Worm (Caenorhabditis elegans): ENCODE measurements around the gene ceh-53.

DNA sequence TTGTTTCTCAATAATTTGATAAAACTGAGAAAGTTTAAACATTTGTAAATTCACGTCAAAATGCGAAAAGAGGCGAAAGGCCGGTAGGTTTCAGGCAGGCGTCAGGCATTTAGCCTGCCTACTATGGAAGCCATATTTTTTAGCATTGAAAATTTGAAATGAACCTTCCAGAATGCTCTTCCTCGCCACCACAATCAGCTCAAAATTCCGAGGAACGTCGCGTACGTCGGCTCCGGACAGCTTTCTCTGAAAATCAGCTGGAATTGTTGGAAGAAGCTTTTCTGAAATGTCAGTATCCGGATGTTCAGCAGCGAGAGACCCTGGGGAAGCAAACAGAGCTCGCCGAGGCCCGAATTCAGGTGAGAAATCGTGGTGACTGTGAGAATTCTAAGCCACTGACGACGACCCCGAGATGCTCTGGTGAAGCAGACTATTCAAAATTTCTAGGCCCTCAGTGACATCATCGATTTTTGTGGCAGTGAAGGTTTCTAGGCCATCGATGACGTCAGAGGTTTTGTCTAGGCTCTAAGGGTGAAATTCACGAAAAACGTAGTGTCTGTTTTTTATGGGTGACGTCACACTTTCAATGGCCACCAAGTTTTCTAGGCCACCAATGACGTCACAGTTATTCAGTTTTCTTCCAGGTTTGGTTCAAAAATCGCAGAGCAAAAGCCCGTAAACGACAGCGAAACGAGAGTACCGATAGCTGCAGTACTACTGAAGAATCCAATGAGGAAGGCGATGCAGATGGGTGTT lies 4.2 kb downstream of the ceh-53 start:
- TF ChIP-seq ceh-91 (GFP tag; IDR thresholded peaks at IDR 0.05) (no peak), egrh-3 (GFP tag; IDR thresholded peaks at IDR 0.05) (no peak), unc-62 (GFP tag; optimal IDR thresholded peaks at IDR 0.05) (no peak), B0035.1 (tag; optimal IDR thresholded peaks at IDR 0.05) (no peak), ztf-18 (tag; optimal IDR thresholded peaks at IDR 0.05) (no peak)

Measured in whole organism, young adult.